Worm (Caenorhabditis elegans) whole organism, L2 larva: ENCODE results near the gene pqn-36.

Source experiments
- C34F6.9 ChIP-seq: fragments of 150-350 bp; optimal IDR thresholded peaks from 2 replicates; lab custom pipeline; 2014; ENCODE audit warnings: missing biosample characterization, missing genetic modification characterization
- F13H6.1 ChIP-seq: sonication (generic microtip); optimal IDR thresholded peaks from 2 replicates; lab custom pipeline; 2016; ENCODE audit warnings: missing genetic modification characterization, missing compliant biosample characterization
- R02D3.7 ChIP-seq: fragments of 150-350 bp; optimal IDR thresholded peaks from 2 replicates; lab custom pipeline; 2014; ENCODE audit warnings: missing biosample characterization, missing genetic modification characterization
- Y55F3AM.14 ChIP-seq: fragments of 200-800 bp; sonication (Bioruptor generic); optimal IDR thresholded peaks from 2 replicates; lab custom pipeline; 2018; ENCODE audit warnings: mild to moderate bottlenecking, missing genetic modification characterization, missing compliant biosample characterization
- ZK546.5 ChIP-seq: sonication (generic microtip); optimal IDR thresholded peaks from 2 replicates; lab custom pipeline; 2017; ENCODE audit warnings: missing biosample characterization, missing genetic modification characterization
- alr-1 ChIP-seq: fragments of 150-350 bp; optimal IDR thresholded peaks from 2 replicates; lab custom pipeline; 2014; ENCODE audit warnings: missing biosample characterization, missing genetic modification characterization
- aly-2 ChIP-seq: fragments of 150-350 bp; optimal IDR thresholded peaks from 2 replicates; lab custom pipeline; 2014; ENCODE audit warnings: missing biosample characterization, missing genetic modification characterization
- ama-1 ChIP-seq: fragments of 150-350 bp; optimal IDR thresholded peaks from 2 replicates; lab custom pipeline; 2018; ENCODE audit warnings: inconsistent platforms
- blmp-1 ChIP-seq: sonication (generic microtip); optimal IDR thresholded peaks from 2 replicates; lab custom pipeline; 2017; ENCODE audit warnings: missing genetic modification characterization, mild to moderate bottlenecking, missing compliant biosample characterization, antibody characterized with exemption, moderate library complexity; ENCODE audit not compliant: insufficient read depth
- ceh-16 ChIP-seq: fragments of 150-350 bp; optimal IDR thresholded peaks from 2 replicates; lab custom pipeline; 2014; ENCODE audit warnings: missing biosample characterization, missing genetic modification characterization
- ceh-82 ChIP-seq: fragments of 150-350 bp; optimal IDR thresholded peaks from 2 replicates; lab custom pipeline; 2014; ENCODE audit warnings: missing biosample characterization, missing genetic modification characterization
- crh-2 ChIP-seq: sonication (generic microtip); optimal IDR thresholded peaks from 2 replicates; lab custom pipeline; 2017; ENCODE audit warnings: missing biosample characterization, missing genetic modification characterization
- dmd-4 ChIP-seq: sonication (generic microtip); optimal IDR thresholded peaks from 2 replicates; lab custom pipeline; 2017; ENCODE audit warnings: missing biosample characterization, missing genetic modification characterization
- egl-27 ChIP-seq: sonication (generic microtip); optimal IDR thresholded peaks from 3 replicates; lab custom pipeline; 2017; ENCODE audit warnings: missing biosample characterization, missing genetic modification reagents, missing genetic modification characterization
- elt-1 ChIP-seq: fragments of 150-350 bp; optimal IDR thresholded peaks from 2 replicates; lab custom pipeline; 2014; ENCODE audit warnings: missing biosample characterization, missing genetic modification characterization
- elt-3 ChIP-seq: sonication (generic microtip); optimal IDR thresholded peaks from 2 replicates; lab custom pipeline; 2017; ENCODE audit warnings: missing biosample characterization, missing genetic modification characterization
- fos-1 ChIP-seq: fragments of 150-350 bp; optimal IDR thresholded peaks from 2 replicates; lab custom pipeline; 2014; ENCODE audit warnings: missing biosample characterization, missing genetic modification characterization
- lin-11 ChIP-seq: fragments of 150-350 bp; sonication (generic microtip); optimal IDR thresholded peaks from 2 replicates; lab custom pipeline; 2014; ENCODE audit warnings: missing biosample characterization, missing genetic modification characterization, inconsistent platforms, mixed read lengths
- lin-13 ChIP-seq: fragments of 150-350 bp; optimal IDR thresholded peaks from 2 replicates; lab custom pipeline; 2014; ENCODE audit warnings: missing biosample characterization, missing genetic modification reagents, missing genetic modification characterization
- lin-39 ChIP-seq: fragments of 150-350 bp; optimal IDR thresholded peaks from 2 replicates; lab custom pipeline; 2014; ENCODE audit warnings: missing biosample characterization, missing genetic modification reagents, missing genetic modification characterization
- lsy-2 ChIP-seq, 2 experiments: fragments of 150-350 bp in 1 of 2; sonication (generic microtip) in 1 of 2; optimal IDR thresholded peaks; 2 replicates each; lab custom pipeline; 2014 to 2017; ENCODE audit warnings: missing biosample characterization in 2 of 2, missing genetic modification characterization in 2 of 2
- mab-5 ChIP-seq: fragments of 150-350 bp; optimal IDR thresholded peaks from 2 replicates; lab custom pipeline; 2014; ENCODE audit warnings: missing biosample characterization, missing genetic modification characterization
- mdl-1 ChIP-seq, 2 experiments: fragments of 150-350 bp in 1 of 2; sonication (generic microtip) in 1 of 2; optimal IDR thresholded peaks; 2 replicates each; lab custom pipeline; 2017; ENCODE audit warnings: missing biosample characterization in 2 of 2, missing genetic modification characterization in 2 of 2
- nhr-10 ChIP-seq: sonication (generic microtip); optimal IDR thresholded peaks from 2 replicates; lab custom pipeline; 2017; ENCODE audit warnings: missing biosample characterization, missing genetic modification characterization
- nhr-11 ChIP-seq: fragments of 150-350 bp; optimal IDR thresholded peaks from 2 replicates; lab custom pipeline; 2014; ENCODE audit warnings: missing biosample characterization, missing genetic modification characterization
- nhr-12 ChIP-seq: fragments of 150-350 bp; optimal IDR thresholded peaks from 2 replicates; lab custom pipeline; 2014; ENCODE audit warnings: missing biosample characterization, missing genetic modification characterization
- nhr-129 ChIP-seq: fragments of 150-350 bp; optimal IDR thresholded peaks from 2 replicates; lab custom pipeline; 2014; ENCODE audit warnings: missing biosample characterization, missing genetic modification characterization
- nhr-21 ChIP-seq: fragments of 150-350 bp; optimal IDR thresholded peaks from 2 replicates; lab custom pipeline; 2014; ENCODE audit warnings: missing biosample characterization, missing genetic modification characterization
- nhr-25 ChIP-seq: fragments of 150-350 bp; sonication (generic microtip); optimal IDR thresholded peaks from 3 replicates; lab custom pipeline; 2014; ENCODE audit warnings: missing biosample characterization, missing genetic modification characterization
- nhr-77 ChIP-seq: fragments of 150-350 bp; optimal IDR thresholded peaks from 2 replicates; lab custom pipeline; 2014; ENCODE audit warnings: missing biosample characterization, missing genetic modification characterization
- peb-1 ChIP-seq: fragments of 150-350 bp; optimal IDR thresholded peaks from 2 replicates; lab custom pipeline; 2014; ENCODE audit warnings: missing biosample characterization, missing genetic modification characterization
- sem-4 ChIP-seq: fragments of 150-350 bp; optimal IDR thresholded peaks from 2 replicates; lab custom pipeline; 2014; ENCODE audit warnings: missing biosample characterization, missing genetic modification reagents, missing genetic modification characterization
- sma-3 ChIP-seq: sonication (generic microtip); optimal IDR thresholded peaks from 2 replicates; lab custom pipeline; 2016; ENCODE audit warnings: missing genetic modification reagents, missing genetic modification characterization, missing compliant biosample characterization
- sma-9 ChIP-seq, 2 experiments: fragments of 150-350 bp in 1 of 2; sonication (generic microtip) in 1 of 2; optimal IDR thresholded peaks; 2 replicates each; lab custom pipeline; 2014 to 2016; ENCODE audit warnings: missing genetic modification characterization in 2 of 2, mild to moderate bottlenecking in 1 of 2, missing biosample characterization in 1 of 2, missing compliant biosample characterization in 1 of 2, missing genetic modification reagents in 1 of 2, moderate library complexity in 1 of 2
- snpc-4 ChIP-seq: fragments of 150-350 bp; optimal IDR thresholded peaks from 2 replicates; lab custom pipeline; 2014; ENCODE audit warnings: missing biosample characterization, missing genetic modification characterization
- unc-39 ChIP-seq: fragments of 150-350 bp; optimal IDR thresholded peaks from 2 replicates; lab custom pipeline; 2014; ENCODE audit warnings: missing biosample characterization, missing genetic modification characterization
- unc-55 ChIP-seq: fragments of 150-350 bp; sonication (generic microtip); optimal IDR thresholded peaks from 3 replicates; lab custom pipeline; 2014; ENCODE audit warnings: missing biosample characterization, missing genetic modification reagents, missing genetic modification characterization
- unc-62 ChIP-seq: fragments of 150-350 bp; optimal IDR thresholded peaks from 2 replicates; lab custom pipeline; 2014; ENCODE audit warnings: missing biosample characterization, missing genetic modification reagents, missing genetic modification characterization
- zag-1 ChIP-seq: fragments of 150-350 bp; optimal IDR thresholded peaks from 2 replicates; lab custom pipeline; 2014; ENCODE audit warnings: missing biosample characterization, missing genetic modification characterization
- ztf-1 ChIP-seq: fragments of 200-800 bp; sonication (Bioruptor generic); conservative IDR thresholded peaks from 2 replicates; pipeline ENCODE4 v1.3.6; 2022; ENCODE audit warnings: missing genetic modification characterization, missing compliant biosample characterization
- ztf-11 ChIP-seq: sonication (generic microtip); optimal IDR thresholded peaks from 2 replicates; lab custom pipeline; 2017; ENCODE audit warnings: missing biosample characterization, missing genetic modification characterization
- ztf-4 ChIP-seq: fragments of 150-350 bp; optimal IDR thresholded peaks from 2 replicates; lab custom pipeline; 2014; ENCODE audit warnings: missing biosample characterization, missing genetic modification characterization

pqn-36 gene

ce11 chrX:15385379-15385778 is 29.9 kb downstream of the pqn-36 start:
- no peak for TF ChIP-seq ztf-11

ce11 chrX:15384090-15384624 is 31.1 kb downstream of the pqn-36 start:
- TF ChIP-seq lin-11: no peak
- no peak for TF ChIP-seq alr-1
- no peak for TF ChIP-seq nhr-77 (tag; lab: Kevin White, UChicago)
- TF ChIP-seq mab-5 (tag; lab: Kevin White, UChicago): no peak
- TF ChIP-seq fos-1 (tag; lab: Kevin White, UChicago): no peak
- TF ChIP-seq egl-27 (tag; lab: Kevin White, UChicago): no peak
- TF ChIP-seq blmp-1 (tag; lab: Kevin White, UChicago): peak; percentile 30
- TF ChIP-seq zag-1 (tag; lab: Kevin White, UChicago): no peak
- no peak for TF ChIP-seq nhr-25 (tag; lab: Kevin White, UChicago)
- peak in 1 of 2 experiments; percentile 13 for TF ChIP-seq mdl-1 (tag; optimal IDR thresholded peaks at IDR 0.05; lab: Kevin White, UChicago)
- TF ChIP-seq nhr-12 (tag; lab: Kevin White, UChicago): no peak
- TF ChIP-seq peb-1 (tag; lab: Kevin White, UChicago): no peak
- no peak for TF ChIP-seq ceh-82 (tag; lab: Kevin White, UChicago)
- TF ChIP-seq dmd-4 (tag; lab: Kevin White, UChicago): no peak
- no peak for TF ChIP-seq snpc-4 (tag; lab: Kevin White, UChicago)
- TF ChIP-seq nhr-11 (tag; lab: Kevin White, UChicago): no peak
- no peak for TF ChIP-seq Y55F3AM.14
- no peak for TF ChIP-seq unc-55 (GFP tag; lab: Kevin White, UChicago)
- no peak for TF ChIP-seq unc-62
- no peak for TF ChIP-seq elt-1
- peak; percentile 39 for TF ChIP-seq nhr-21 (tag; lab: Kevin White, UChicago)
- TF ChIP-seq lin-39 (tag; lab: Kevin White, UChicago): no peak
- TF ChIP-seq aly-2 (tag; lab: Kevin White, UChicago): no peak
- no peak for TF ChIP-seq ztf-4
- no peak for TF ChIP-seq lin-13
- no peak for TF ChIP-seq ztf-1 (GFP tag; lab: Robert Waterston, UW)
- TF ChIP-seq R02D3.7 (tag; lab: Kevin White, UChicago): no peak
- no peak for TF ChIP-seq ceh-16 (tag; lab: Kevin White, UChicago)
- TF ChIP-seq C34F6.9 (tag; lab: Kevin White, UChicago): no peak
- TF ChIP-seq ztf-11: no peak
- no peak for TF ChIP-seq F13H6.1 (tag; lab: Kevin White, UChicago)
- TF ChIP-seq sma-9 (GFP tag; optimal IDR thresholded peaks at IDR 0.05; lab: Kevin White, UChicago): peak; percentile 53
- TF ChIP-seq sma-9 (tag; optimal IDR thresholded peaks at IDR 0.05; lab: Kevin White, UChicago): no peak
- TF ChIP-seq lsy-2 (tag; optimal IDR thresholded peaks at IDR 0.05; lab: Kevin White, UChicago): no peak
- TF ChIP-seq elt-3 (tag; lab: Kevin White, UChicago): no peak
- no peak for TF ChIP-seq nhr-129

ce11 chrX:15382914-15383313 is 32.4 kb downstream of the pqn-36 start:
- TF ChIP-seq lsy-2 (tag; optimal IDR thresholded peaks at IDR 0.05; lab: Kevin White, UChicago): no peak
- no peak for TF ChIP-seq mab-5 (tag; lab: Kevin White, UChicago)
- no peak for TF ChIP-seq ZK546.5 (tag; lab: Kevin White, UChicago)
- TF ChIP-seq nhr-10 (tag; lab: Kevin White, UChicago): no peak
- TF ChIP-seq fos-1 (tag; lab: Kevin White, UChicago): peak; percentile 46
- no peak for TF ChIP-seq alr-1
- TF ChIP-seq sma-9 (GFP tag; optimal IDR thresholded peaks at IDR 0.05; lab: Kevin White, UChicago): peak; percentile 50
- TF ChIP-seq sma-9 (tag; optimal IDR thresholded peaks at IDR 0.05; lab: Kevin White, UChicago): no peak
- TF ChIP-seq nhr-129: peak; percentile 60
- no peak for TF ChIP-seq elt-3 (tag; lab: Kevin White, UChicago)

ce11 chrX:15382256-15382655 is 33.0 kb downstream of the pqn-36 start:
- TF ChIP-seq peb-1 (tag; lab: Kevin White, UChicago) (no peak), ztf-11 (no peak), Y55F3AM.14 (no peak), nhr-25 (tag; lab: Kevin White, UChicago) (peak; percentile 43), unc-39 (tag; lab: Kevin White, UChicago) (no peak), sma-9 (GFP tag; optimal IDR thresholded peaks at IDR 0.05; lab: Kevin White, UChicago) (no peak), sma-9 (tag; optimal IDR thresholded peaks at IDR 0.05; lab: Kevin White, UChicago) (no peak), C34F6.9 (tag; lab: Kevin White, UChicago) (no peak), ama-1 (lab: Kevin White, UChicago) (no peak), nhr-10 (tag; lab: Kevin White, UChicago) (no peak), nhr-21 (tag; lab: Kevin White, UChicago) (peak; percentile 20), blmp-1 (tag; lab: Kevin White, UChicago) (no peak), lin-11 (no peak), fos-1 (tag; lab: Kevin White, UChicago) (no peak), elt-1 (no peak), dmd-4 (tag; lab: Kevin White, UChicago) (no peak), crh-2 (tag; lab: Kevin White, UChicago) (no peak), mab-5 (tag; lab: Kevin White, UChicago) (peak; percentile 7), elt-3 (tag; lab: Kevin White, UChicago) (no peak), mdl-1 (tag; optimal IDR thresholded peaks at IDR 0.05; lab: Kevin White, UChicago) (no peak), aly-2 (tag; lab: Kevin White, UChicago) (no peak), sem-4 (tag; lab: Kevin White, UChicago) (no peak), sma-3 (GFP tag; lab: Kevin White, UChicago) (no peak), lsy-2 (tag; optimal IDR thresholded peaks at IDR 0.05; lab: Kevin White, UChicago) (peak in 1 of 2 experiments; percentile 42), nhr-12 (tag; lab: Kevin White, UChicago) (no peak)
